Fruit fly (Drosophila melanogaster) S2 (cell line): ENCODE data around the gene CG32669.

Experiments
- CG8478 ChIP-seq: fragments of >200 bp; optimal IDR thresholded peaks from 2 replicates; lab custom pipeline; 2018
- CTCF ChIP-seq, 2 experiments: fragments of >200 bp; optimal IDR thresholded peaks; 2 replicates each; lab custom pipeline; 2018

DNA sequence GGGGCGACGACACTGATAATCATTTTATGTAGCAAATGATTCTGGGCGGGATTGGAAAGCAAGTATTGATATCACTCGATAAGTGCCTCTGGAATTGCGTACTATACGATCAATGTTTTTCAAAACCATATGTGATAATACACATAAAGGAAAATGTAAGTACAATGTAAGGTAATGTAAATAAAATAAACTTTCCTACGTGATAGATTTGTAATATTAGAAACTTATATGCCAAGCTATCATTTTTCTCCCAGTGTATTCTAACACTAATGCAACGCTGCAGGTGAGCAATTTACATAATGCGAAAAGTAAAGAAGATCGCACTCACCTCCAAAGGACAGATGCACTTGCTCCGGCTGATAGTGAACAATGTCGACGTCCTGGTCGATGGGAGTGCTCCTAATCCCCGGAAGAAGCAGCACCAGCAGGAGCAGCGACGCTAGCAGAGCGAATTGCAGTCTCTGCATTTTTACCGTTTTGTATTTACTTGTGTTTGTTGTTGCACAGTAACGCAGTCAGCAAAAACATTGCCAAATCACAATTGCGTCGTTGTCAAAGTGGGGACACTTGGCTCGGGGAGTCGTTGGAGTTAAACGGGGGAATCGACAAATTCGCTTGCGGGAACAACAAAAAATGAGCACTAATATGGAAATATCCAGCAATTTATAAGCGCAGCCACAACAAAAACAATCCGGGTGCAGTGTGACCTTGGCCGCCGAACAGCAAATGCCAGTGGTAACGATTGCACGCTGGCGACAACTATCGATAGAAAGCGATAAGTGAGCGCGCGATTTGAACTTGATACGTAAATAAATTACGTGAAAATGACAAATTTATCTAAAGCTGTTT is 32.4 kb upstream of the CG32669 start, which contains the start of gene CG1637:
- TF ChIP-seq CTCF (optimal IDR thresholded peaks at IDR 0.05; lab: Kevin White, UChicago): no peak
- TF ChIP-seq CG8478: no peak
